Fruit fly (Drosophila melanogaster) whole organism, larva: ENCODE data around the gene CG14424.

Source experiments
- noc ChIP-seq: fragments of 200-800 bp; sonication (Bioruptor generic); optimal IDR thresholded peaks from 3 replicates; lab custom pipeline; 2019; ENCODE audit warnings: missing biosample characterization, mild to moderate bottlenecking, missing genetic modification characterization, moderate library complexity

CG14424 gene

DNA sequence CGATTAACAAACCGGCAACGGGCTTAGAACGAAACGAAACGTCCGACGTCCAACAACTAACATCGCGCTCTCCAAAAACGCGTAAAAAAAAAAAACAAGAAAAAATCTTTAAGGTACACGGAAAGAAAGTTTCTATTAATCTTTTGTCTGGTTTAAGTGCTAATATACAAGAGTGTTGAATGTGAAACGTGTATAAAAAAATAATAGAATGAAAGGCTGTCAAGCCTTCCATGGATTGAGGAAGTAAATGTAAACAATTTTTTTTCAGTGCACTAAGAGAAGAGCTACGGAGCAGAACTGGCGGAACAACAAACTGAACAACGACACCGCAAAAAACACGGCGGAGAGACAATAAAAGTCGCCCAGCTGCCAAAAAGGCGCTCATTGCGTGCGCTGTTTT lies 7.3 kb downstream of the CG14424 start, which contains the start of gene CG3588:
Gene CG3588 (plus strand): TSS at position 29 of the 400 bp plus-strand sequence.
- TF ChIP-seq noc (tag; lab: Kevin White, UChicago), result peak; percentile 62

dm6 chrX:2918551-2918950 lies 8.5 kb downstream of the CG14424 start:
- TF ChIP-seq noc (tag; lab: Kevin White, UChicago), result no peak

dm6 chrX:2915108-2915507 lies 11.9 kb downstream of the CG14424 start:
- TF ChIP-seq noc (tag; lab: Kevin White, UChicago), result no peak

DNA sequence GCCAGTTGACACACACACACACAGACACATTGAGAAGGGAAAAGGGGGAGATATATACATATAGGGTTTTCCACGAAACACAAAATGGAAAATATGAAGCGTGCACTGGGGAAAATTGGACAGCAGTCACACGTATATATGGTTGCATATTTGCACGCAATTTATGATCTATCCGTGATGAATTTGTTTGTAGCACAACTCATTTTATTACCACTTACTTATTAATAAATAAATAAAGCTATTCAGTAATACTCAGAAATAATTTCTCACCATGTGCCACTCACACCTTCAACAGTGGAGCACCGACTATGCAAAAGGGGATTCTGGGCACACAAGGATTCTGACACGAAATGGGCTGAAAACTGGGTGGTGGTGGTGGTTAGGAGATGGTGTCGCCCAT lies 13.0 kb downstream of the CG14424 start:
- no peak for TF ChIP-seq noc (tag; lab: Kevin White, UChicago)

DNA sequence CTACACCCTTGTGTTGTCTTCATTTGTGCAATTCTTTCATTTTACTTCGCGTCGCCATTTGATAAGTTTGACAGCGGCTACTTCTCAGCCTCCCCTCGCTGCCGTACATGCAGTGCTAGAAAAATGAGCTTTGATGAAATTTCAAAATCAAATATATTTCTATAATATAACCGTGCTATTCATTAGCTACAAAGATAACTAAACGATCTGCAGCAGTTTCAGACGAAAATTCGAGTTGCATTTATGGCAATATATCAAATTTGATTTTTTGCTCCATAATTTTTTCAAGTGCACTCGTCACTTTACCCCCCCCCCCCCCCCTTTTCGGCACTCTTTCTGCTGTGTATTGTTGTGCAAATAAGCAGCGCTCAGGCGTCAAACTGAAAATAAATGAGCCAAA lies 14.5 kb downstream of the CG14424 start:
- no peak for TF ChIP-seq noc (tag; lab: Kevin White, UChicago)

- TF ChIP-seq noc (tag; lab: Kevin White, UChicago), result no peak
Measured at dm6 chrX:2907105-2907694, 19.9 kb downstream of the CG14424 start.

- no peak for TF ChIP-seq noc (tag; lab: Kevin White, UChicago)
Measured at dm6 chrX:2890468-2890867, 36.6 kb downstream of the CG14424 start, which contains the start of gene CG3526. CG3526 (plus strand) TSS chrX:2890768.

DNA sequence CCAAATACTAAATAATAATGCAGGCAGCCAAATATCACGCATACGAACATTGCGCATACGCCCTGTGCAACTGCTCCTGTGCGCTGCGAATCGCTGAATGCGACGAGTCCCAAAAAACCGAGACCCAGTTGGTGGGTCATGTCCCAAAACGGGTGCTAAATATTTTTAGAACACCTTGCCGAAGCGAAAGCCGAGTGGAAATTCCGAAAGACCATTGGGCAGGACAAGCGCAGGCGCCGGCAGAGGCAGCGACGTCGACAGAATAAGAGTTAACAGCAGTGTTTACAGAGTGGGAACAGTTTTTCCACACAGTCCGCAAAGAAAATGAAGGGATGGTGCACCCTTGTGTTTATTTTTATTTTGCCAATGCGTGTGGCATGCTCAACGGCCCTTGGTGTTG lies 38.8 kb downstream of the CG14424 start:
- no peak for TF ChIP-seq noc (tag; lab: Kevin White, UChicago)

DNA sequence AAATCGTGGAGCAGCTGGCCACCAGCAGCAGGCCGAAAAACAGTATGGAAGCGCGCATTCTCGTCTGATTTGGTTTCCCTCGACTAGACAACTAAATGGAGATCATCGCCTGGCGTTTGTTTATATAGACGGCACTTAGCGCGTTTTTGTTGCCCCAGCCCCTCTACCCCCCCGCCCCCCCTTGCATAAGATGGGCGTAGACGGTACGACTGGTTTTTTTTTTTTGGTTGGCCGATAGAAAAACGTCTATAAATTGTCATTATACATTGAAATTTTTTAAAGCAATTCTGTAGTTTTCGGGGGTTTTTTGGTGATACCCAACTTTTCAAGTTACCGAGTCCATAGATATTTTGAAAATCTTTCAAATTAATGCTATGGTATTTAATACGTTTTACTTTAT lies 41.2 kb downstream of the CG14424 start, which contains the start of gene CG14419:
Gene CG14419 (minus strand): TSS at position 101 of the 400 bp plus-strand sequence.
- TF ChIP-seq noc (tag; lab: Kevin White, UChicago), result no peak

DNA sequence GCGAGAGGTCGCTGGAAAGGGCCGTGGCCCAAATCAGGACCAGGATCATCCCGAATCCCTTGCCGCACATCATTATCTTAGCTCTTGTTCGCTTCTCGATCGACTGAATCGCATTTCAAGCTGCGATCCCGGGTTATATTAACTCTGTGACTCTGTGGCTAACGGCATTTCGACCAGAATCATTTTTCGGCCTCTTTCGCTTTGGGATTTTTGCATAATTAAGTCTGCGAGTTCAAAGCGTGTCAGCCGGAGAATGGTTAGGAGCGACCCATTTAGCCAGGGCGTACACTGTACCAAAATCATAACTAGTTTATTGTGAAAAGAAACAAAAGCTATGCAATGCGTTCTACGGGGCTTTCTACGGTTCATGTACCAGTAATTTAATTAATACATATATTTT lies 43.5 kb downstream of the CG14424 start, which contains the start of gene CG14418:
Gene CG14418 (minus strand): TSS at position 101 of the 400 bp plus-strand sequence.
- no peak for TF ChIP-seq noc (tag; lab: Kevin White, UChicago)

DNA sequence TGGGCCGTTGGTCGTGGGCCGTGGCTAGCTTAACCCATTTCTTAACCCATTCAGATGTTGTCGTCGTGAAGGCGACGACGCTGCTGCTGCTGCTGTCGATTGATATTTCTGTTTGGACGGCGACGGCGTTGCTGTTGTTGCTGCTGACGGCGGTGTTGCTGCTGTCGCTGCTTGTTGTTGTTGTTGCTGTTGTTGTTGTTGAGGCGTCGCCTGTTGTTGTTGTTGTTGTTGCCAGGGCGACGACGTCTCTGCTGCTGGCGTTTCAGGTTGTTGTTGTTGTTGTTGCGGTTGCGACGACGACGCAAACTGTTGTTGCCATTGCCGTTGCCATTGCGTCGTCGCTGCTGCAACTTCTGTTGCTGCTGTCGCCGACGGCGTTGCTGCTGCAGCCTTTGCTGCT lies 44.5 kb downstream of the CG14424 start:
- TF ChIP-seq noc (tag; lab: Kevin White, UChicago), result no peak

dm6 chrX:2880660-2881059 lies 46.4 kb downstream of the CG14424 start:
- TF ChIP-seq noc (tag; lab: Kevin White, UChicago), result no peak

dm6 chrX:2877070-2877469 lies 50.0 kb downstream of the CG14424 start:
- TF ChIP-seq noc (tag; lab: Kevin White, UChicago), result no peak

dm6 chrX:2876433-2876832 lies 50.6 kb downstream of the CG14424 start, which contains the start of gene CG14417:
CG14417 (minus strand) TSS chrX:2876533.
- no peak for TF ChIP-seq noc (tag; lab: Kevin White, UChicago)
